Fruit fly (Drosophila melanogaster): ENCODE measurements around the gene CG43725.

dm6 chr2L:11066887-11067459, 8.3 kb upstream of the CG43725 start, which contains the start of gene Samuel:
- TF ChIP-seq ken (GFP tag; IDR thresholded peaks at IDR 0.05) (no peak), CG33213 (GFP tag; optimal IDR thresholded peaks at IDR 0.05) (no peak), so (GFP tag; IDR thresholded peaks at IDR 0.05) (peak; percentile 28; the same call in 1 of the 3 replicates), pan (optimal IDR thresholded peaks at IDR 0.05) (no peak), pan (GFP tag; optimal IDR thresholded peaks at IDR 0.05 in 1 of 2, IDR thresholded peaks at IDR 0.05 in 1 of 2) (no peak), pzg (GFP tag; optimal IDR thresholded peaks at IDR 0.05) (no peak), CG32772 (GFP tag; IDR thresholded peaks at IDR 0.05) (no peak), NFAT (GFP tag; IDR thresholded peaks at IDR 0.05) (no peak), Nf-YA (GFP tag; IDR thresholded peaks at IDR 0.05) (no peak), HLHmδ (GFP tag; optimal IDR thresholded peaks at IDR 0.05) (no peak)
